Worm (Caenorhabditis elegans) whole organism, L3 larva: ENCODE measurements around the gene twk-11.

ENCODE experiments used
- ama-1 ChIP-seq: fragments of 150-350 bp; optimal IDR thresholded peaks from 2 replicates; lab custom pipeline; 2018
- ceh-16 ChIP-seq: sonication (generic microtip); optimal IDR thresholded peaks from 2 replicates; lab custom pipeline; 2017; ENCODE audit warnings: missing biosample characterization, missing genetic modification characterization
- ceh-82 ChIP-seq: fragments of 150-350 bp; optimal IDR thresholded peaks from 2 replicates; lab custom pipeline; 2014; ENCODE audit warnings: missing biosample characterization, missing genetic modification characterization
- daf-12 ChIP-seq: fragments of 150-350 bp; optimal IDR thresholded peaks from 2 replicates; lab custom pipeline; 2014; ENCODE audit warnings: missing biosample characterization, missing genetic modification reagents, missing genetic modification characterization
- egl-5 ChIP-seq: fragments of 150-350 bp; optimal IDR thresholded peaks from 2 replicates; lab custom pipeline; 2017; ENCODE audit warnings: missing biosample characterization, missing genetic modification reagents, missing genetic modification characterization, inconsistent platforms
- elt-1 ChIP-seq: fragments of 150-350 bp; optimal IDR thresholded peaks from 2 replicates; lab custom pipeline; 2014; ENCODE audit warnings: missing biosample characterization, missing genetic modification characterization
- elt-2 ChIP-seq: sonication (generic microtip); optimal IDR thresholded peaks from 2 replicates; lab custom pipeline; 2016; ENCODE audit warnings: missing genetic modification reagents, mild to moderate bottlenecking, missing genetic modification characterization, missing compliant biosample characterization
- elt-3 ChIP-seq, 3 experiments: fragments of 150-350 bp in 1 of 3; sonication (generic microtip) in 2 of 3; optimal IDR thresholded peaks; 2 replicates in 2 of 3; 4 replicates in 1 of 3; lab custom pipeline; 2014 to 2017; ENCODE audit warnings: missing biosample characterization in 3 of 3, missing genetic modification characterization in 3 of 3
- eor-1 ChIP-seq, 2 experiments: fragments of 150-350 bp; optimal IDR thresholded peaks; 2 replicates each; lab custom pipeline; 2014 to 2018; ENCODE audit warnings: missing biosample characterization in 2 of 2, missing genetic modification characterization in 2 of 2
- fkh-10 ChIP-seq: sonication (generic microtip); optimal IDR thresholded peaks from 2 replicates; lab custom pipeline; 2017; ENCODE audit warnings: missing biosample characterization, missing genetic modification reagents, missing genetic modification characterization
- fkh-2 ChIP-seq: fragments of 150-350 bp; optimal IDR thresholded peaks from 2 replicates; lab custom pipeline; 2014; ENCODE audit warnings: missing biosample characterization, missing genetic modification reagents, missing genetic modification characterization
- fos-1 ChIP-seq: fragments of 150-350 bp; optimal IDR thresholded peaks from 2 replicates; lab custom pipeline; 2014; ENCODE audit warnings: missing biosample characterization, missing genetic modification characterization
- hmg-11 ChIP-seq: sonication (generic microtip); optimal IDR thresholded peaks from 2 replicates; lab custom pipeline; 2016; ENCODE audit warnings: missing genetic modification characterization, missing compliant biosample characterization
- jun-1 ChIP-seq: fragments of 150-350 bp; optimal IDR thresholded peaks from 2 replicates; lab custom pipeline; 2014; ENCODE audit warnings: missing biosample characterization, missing genetic modification reagents, missing genetic modification characterization
- lin-39 ChIP-seq: fragments of 150-350 bp; optimal IDR thresholded peaks from 2 replicates; lab custom pipeline; 2018; ENCODE audit warnings: missing biosample characterization, missing genetic modification reagents, missing genetic modification characterization
- lsy-12 ChIP-seq: sonication (generic microtip); optimal IDR thresholded peaks from 2 replicates; lab custom pipeline; 2016; ENCODE audit warnings: mild to moderate bottlenecking, missing genetic modification characterization, missing compliant biosample characterization
- mdl-1 ChIP-seq: fragments of 150-350 bp; optimal IDR thresholded peaks from 2 replicates; lab custom pipeline; 2014; ENCODE audit warnings: missing biosample characterization, missing genetic modification characterization
- mml-1 ChIP-seq: fragments of 150-350 bp; sonication (generic microtip); optimal IDR thresholded peaks from 3 replicates; lab custom pipeline; 2014; ENCODE audit warnings: missing biosample characterization, missing genetic modification characterization
- nfya-1 ChIP-seq: sonication (generic microtip); optimal IDR thresholded peaks from 2 replicates; lab custom pipeline; 2017; ENCODE audit warnings: missing genetic modification characterization, mild to moderate bottlenecking, missing compliant biosample characterization, antibody characterized with exemption, moderate library complexity; ENCODE audit not compliant: insufficient read depth
- nhr-11 ChIP-seq: fragments of 150-350 bp; optimal IDR thresholded peaks from 2 replicates; lab custom pipeline; 2014; ENCODE audit warnings: missing biosample characterization, missing genetic modification characterization
- nhr-12 ChIP-seq: fragments of 150-350 bp; optimal IDR thresholded peaks from 2 replicates; lab custom pipeline; 2014; ENCODE audit warnings: missing biosample characterization, missing genetic modification characterization
- nhr-237 ChIP-seq: fragments of 150-350 bp; optimal IDR thresholded peaks from 2 replicates; lab custom pipeline; 2014; ENCODE audit warnings: missing biosample characterization, missing genetic modification characterization
- nhr-25 ChIP-seq: sonication (generic microtip); optimal IDR thresholded peaks from 2 replicates; lab custom pipeline; 2017; ENCODE audit warnings: missing biosample characterization, missing genetic modification characterization
- nhr-28 ChIP-seq: fragments of 150-350 bp; optimal IDR thresholded peaks from 2 replicates; lab custom pipeline; 2014; ENCODE audit warnings: missing biosample characterization, missing genetic modification characterization
- nhr-43 ChIP-seq: sonication (generic microtip); optimal IDR thresholded peaks from 2 replicates; lab custom pipeline; 2016; ENCODE audit warnings: mild to moderate bottlenecking, missing genetic modification characterization, missing compliant biosample characterization; ENCODE audit not compliant: poor library complexity, severe bottlenecking
- nhr-67 ChIP-seq: fragments of 150-350 bp; optimal IDR thresholded peaks from 2 replicates; lab custom pipeline; 2014; ENCODE audit warnings: missing biosample characterization, missing genetic modification characterization
- nhr-76 ChIP-seq: fragments of 150-350 bp; sonication (generic microtip); optimal IDR thresholded peaks from 5 replicates; lab custom pipeline; 2014; ENCODE audit warnings: missing biosample characterization, missing genetic modification characterization
- nhr-77 ChIP-seq: fragments of 150-350 bp; optimal IDR thresholded peaks from 2 replicates; lab custom pipeline; 2014; ENCODE audit warnings: missing biosample characterization, missing genetic modification characterization
- pha-4 ChIP-seq: fragments of 150-350 bp; optimal IDR thresholded peaks from 2 replicates; lab custom pipeline; 2014; ENCODE audit warnings: missing biosample characterization, missing genetic modification reagents, missing genetic modification characterization
- pqm-1 ChIP-seq: fragments of 150-350 bp; optimal IDR thresholded peaks from 2 replicates; lab custom pipeline; 2017; ENCODE audit warnings: missing biosample characterization, missing genetic modification characterization, inconsistent platforms
- sea-2 ChIP-seq: fragments of 150-350 bp; sonication (generic microtip); optimal IDR thresholded peaks from 4 replicates; lab custom pipeline; 2014; ENCODE audit warnings: missing biosample characterization, missing genetic modification reagents, missing genetic modification characterization
- skn-1 ChIP-seq: fragments of 150-350 bp; optimal IDR thresholded peaks from 2 replicates; lab custom pipeline; 2014; ENCODE audit warnings: missing biosample characterization, missing genetic modification characterization
- snpc-4 ChIP-seq: fragments of 150-350 bp; optimal IDR thresholded peaks from 2 replicates; lab custom pipeline; 2014; ENCODE audit warnings: missing biosample characterization, missing genetic modification characterization
- tbx-2 ChIP-seq: sonication (generic microtip); optimal IDR thresholded peaks from 2 replicates; lab custom pipeline; 2016; ENCODE audit warnings: mild to moderate bottlenecking, missing genetic modification characterization, missing compliant biosample characterization
- unc-62 ChIP-seq: fragments of 150-350 bp; sonication (generic microtip); optimal IDR thresholded peaks from 4 replicates; lab custom pipeline; 2014; ENCODE audit warnings: missing biosample characterization, missing genetic modification reagents, missing genetic modification characterization
- zag-1 ChIP-seq: fragments of 150-350 bp; optimal IDR thresholded peaks from 2 replicates; lab custom pipeline; 2014; ENCODE audit warnings: missing biosample characterization, missing genetic modification characterization
- ztf-11 ChIP-seq: fragments of 150-350 bp; optimal IDR thresholded peaks from 2 replicates; lab custom pipeline; 2014; ENCODE audit warnings: missing biosample characterization, missing genetic modification characterization

twk-11 gene

ce11 chrV:7078765-7079164 lies 42.4 kb upstream of the twk-11 start:
- TF ChIP-seq elt-3 (tag; optimal IDR thresholded peaks at IDR 0.05; lab: Kevin White, UChicago), result no peak
- TF ChIP-seq jun-1, result no peak
- TF ChIP-seq skn-1 (tag; lab: Kevin White, UChicago), result no peak
- TF ChIP-seq lsy-12 (tag; lab: Kevin White, UChicago), result no peak
- no peak for TF ChIP-seq fkh-2 (tag; lab: Kevin White, UChicago)
- no peak for TF ChIP-seq snpc-4
- TF ChIP-seq fos-1 (tag; lab: Kevin White, UChicago), result no peak
- no peak for TF ChIP-seq ceh-16 (tag; lab: Kevin White, UChicago)
- TF ChIP-seq pqm-1 (tag; lab: Kevin White, UChicago), result no peak
- TF ChIP-seq pha-4 (tag; lab: Kevin White, UChicago), result no peak
- TF ChIP-seq ceh-82 (tag; lab: Kevin White, UChicago), result no peak
- no peak for TF ChIP-seq daf-12 (tag; lab: Kevin White, UChicago)
- no peak for TF ChIP-seq zag-1 (tag; lab: Kevin White, UChicago)
- no peak for TF ChIP-seq lin-39 (tag; lab: Kevin White, UChicago)
- TF ChIP-seq nhr-77, result no peak

- TF ChIP-seq pqm-1 (tag; lab: Kevin White, UChicago) (peak; percentile 76), elt-2 (tag; lab: Kevin White, UChicago) (peak; percentile 88), pha-4 (tag; lab: Kevin White, UChicago) (peak; percentile 51), nhr-25 (tag; lab: Kevin White, UChicago) (no peak), zag-1 (tag; lab: Kevin White, UChicago) (no peak), nhr-77 (no peak)
Observed at ce11 chrV:7076161-7076560, 39.8 kb upstream of the twk-11 start.

ce11 chrV:7075646-7076045 lies 39.3 kb upstream of the twk-11 start, which contains the start of gene npa-1:
TSS of gene npa-1 (plus strand) at chrV:7075787.
- TF ChIP-seq mdl-1 (tag; lab: Kevin White, UChicago) (no peak), nhr-67 (tag; lab: Kevin White, UChicago) (no peak), hmg-11 (tag; lab: Kevin White, UChicago) (no peak), nhr-43 (tag; lab: Kevin White, UChicago) (no peak), pqm-1 (tag; lab: Kevin White, UChicago) (peak; percentile 63), elt-2 (tag; lab: Kevin White, UChicago) (peak; percentile 48), skn-1 (tag; lab: Kevin White, UChicago) (no peak), zag-1 (tag; lab: Kevin White, UChicago) (no peak), egl-5 (no peak), nhr-25 (tag; lab: Kevin White, UChicago) (no peak), nhr-237 (tag; lab: Kevin White, UChicago) (no peak), ama-1 (lab: Kevin White, UChicago) (no peak), nhr-76 (tag; lab: Kevin White, UChicago) (no peak), unc-62 (GFP tag; lab: Kevin White, UChicago) (no peak), nhr-11 (tag; lab: Kevin White, UChicago) (no peak), lsy-12 (tag; lab: Kevin White, UChicago) (no peak), tbx-2 (no peak), daf-12 (tag; lab: Kevin White, UChicago) (no peak)
- TF ChIP-seq, all 47 proteins: peak for 2

- no peak for TF ChIP-seq mml-1 (tag; lab: Kevin White, UChicago)
- no peak for TF ChIP-seq lsy-12 (tag; lab: Kevin White, UChicago)
- no peak for TF ChIP-seq nhr-25 (tag; lab: Kevin White, UChicago)
- no peak for TF ChIP-seq zag-1 (tag; lab: Kevin White, UChicago)
- TF ChIP-seq ztf-11 (tag; lab: Kevin White, UChicago), result no peak
- TF ChIP-seq snpc-4, result no peak
- no peak for TF ChIP-seq fkh-10
- no peak for TF ChIP-seq eor-1 (tag; optimal IDR thresholded peaks at IDR 0.05; lab: Kevin White, UChicago)
- TF ChIP-seq skn-1 (tag; lab: Kevin White, UChicago), result no peak
- TF ChIP-seq nhr-12, result no peak
- TF ChIP-seq jun-1, result no peak
- no peak for TF ChIP-seq elt-1 (tag; lab: Kevin White, UChicago)
- no peak for TF ChIP-seq sea-2
- no peak for TF ChIP-seq lin-39 (tag; lab: Kevin White, UChicago)
- no peak for TF ChIP-seq nfya-1 (tag; lab: Kevin White, UChicago)
- TF ChIP-seq nhr-28 (tag; lab: Kevin White, UChicago), result no peak
- TF ChIP-seq, all 47 proteins: peak for 0
Observed at ce11 chrV:7072309-7072708, 35.9 kb upstream of the twk-11 start, which contains the start of gene F27B10.1. TSS of gene F27B10.1 (plus strand) at chrV:7072609.
